Worm (Caenorhabditis elegans) whole organism, midembryonic: ENCODE data around the gene Y82E9BR.20.

ENCODE experiments used
- T22C8.4 ChIP-seq: fragments of 200-800 bp; sonication (Bioruptor generic); IDR thresholded peaks from 2 replicates; pipeline ENCODE4 v1.3.6; 2022; ENCODE audit warnings: missing genetic modification characterization, missing compliant biosample characterization
- cog-1 ChIP-seq: sonication (generic microtip); optimal IDR thresholded peaks from 2 replicates; lab custom pipeline; 2016; ENCODE audit warnings: missing genetic modification characterization, missing compliant biosample characterization
- flt-1 ChIP-seq: fragments of 200-800 bp; sonication (Bioruptor generic); IDR thresholded peaks from 2 replicates; pipeline ENCODE4 v1.3.6; 2022; ENCODE audit warnings: missing genetic modification characterization, missing compliant biosample characterization
- klf-2 ChIP-seq: fragments of 200-800 bp; sonication (Bioruptor generic); conservative IDR thresholded peaks from 2 replicates; pipeline ENCODE4 v1.3.6; 2022; ENCODE audit warnings: missing genetic modification reagents, missing genetic modification characterization, missing compliant biosample characterization
- med-1 ChIP-seq: sonication (generic microtip); optimal IDR thresholded peaks from 2 replicates; lab custom pipeline; 2017; ENCODE audit warnings: missing genetic modification characterization, mild to moderate bottlenecking, missing compliant biosample characterization, antibody characterized with exemption, missing genetic modification reagents; ENCODE audit not compliant: insufficient read depth
- ref-1 ChIP-seq: fragments of 200-800 bp; sonication (Bioruptor generic); conservative IDR thresholded peaks from 2 replicates; pipeline ENCODE4 v1.3.6; 2022; ENCODE audit warnings: missing genetic modification reagents, missing genetic modification characterization, missing compliant biosample characterization
- ztf-29 ChIP-seq: fragments of 200-800 bp; sonication (Bioruptor generic); IDR thresholded peaks from 2 replicates; pipeline ENCODE4 v1.3.6; 2022; ENCODE audit warnings: missing genetic modification reagents, missing genetic modification characterization, missing compliant biosample characterization

DNA sequence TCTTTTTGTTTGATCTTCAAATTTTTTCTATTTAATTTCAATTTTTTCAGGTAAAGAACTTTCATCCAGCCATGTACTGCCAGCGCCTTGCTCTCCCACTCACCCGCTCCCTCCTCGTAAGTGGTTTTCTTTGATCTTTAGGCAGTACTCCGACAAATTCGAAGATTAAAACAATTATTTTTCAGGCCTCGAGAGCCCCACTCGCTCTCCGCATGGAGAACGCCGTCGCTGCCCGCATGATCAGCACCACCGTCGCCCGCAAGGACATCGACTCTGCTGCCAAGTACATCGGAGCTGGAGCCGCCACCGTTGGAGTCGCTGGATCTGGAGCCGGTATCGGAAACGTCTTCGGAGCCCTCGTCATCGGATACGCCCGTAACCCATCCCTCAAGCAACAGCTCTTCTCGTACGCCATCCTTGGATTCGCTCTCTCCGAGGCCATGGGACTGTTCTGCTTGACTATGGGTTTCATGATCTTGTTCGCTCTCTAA, 45.0 kb downstream of the Y82E9BR.20 start, which contains the start of gene Y82E9BR.3:
- TF ChIP-seq med-1 (no peak), ztf-29 (no peak), T22C8.4 (GFP tag; lab: Robert Waterston, UW) (no peak), ref-1 (GFP tag; lab: Robert Waterston, UW) (no peak), cog-1 (no peak), flt-1 (GFP tag; lab: Robert Waterston, UW) (no peak), klf-2 (GFP tag; lab: Robert Waterston, UW) (no peak)
